Worm (Caenorhabditis elegans) whole organism, early embryonic: ENCODE measurements around the gene R02F11.3.
"Not testable (repeated sequence)": the region's sequence is repeated elsewhere in the genome, so short reads cannot be mapped to it uniquely, and the experiment has no call there.

Source experiments
- B0310.2 ChIP-seq: sonication (generic microtip); optimal IDR thresholded peaks from 2 replicates; lab custom pipeline; 2016; ENCODE audit warnings: mild to moderate bottlenecking, missing genetic modification characterization, missing compliant biosample characterization
- F13C5.2 ChIP-seq: sonication (generic microtip); optimal IDR thresholded peaks from 2 replicates; lab custom pipeline; 2017; ENCODE audit warnings: mild to moderate bottlenecking, missing genetic modification characterization, inconsistent platforms, missing compliant biosample characterization
- aly-1 ChIP-seq: sonication (generic microtip); optimal IDR thresholded peaks from 2 replicates; lab custom pipeline; 2016; ENCODE audit warnings: missing genetic modification characterization, missing compliant biosample characterization
- ama-1 ChIP-seq: fragments of 150-350 bp; optimal IDR thresholded peaks from 2 replicates; lab custom pipeline; 2014
- ceh-13 ChIP-seq: fragments of 200-800 bp; sonication (Bioruptor generic); optimal IDR thresholded peaks from 2 replicates; lab custom pipeline; 2018; ENCODE audit warnings: mild to moderate bottlenecking, missing genetic modification characterization, missing compliant biosample characterization
- ceh-36 ChIP-seq: sonication (generic microtip); optimal IDR thresholded peaks from 2 replicates; lab custom pipeline; 2016; ENCODE audit warnings: missing genetic modification characterization, inconsistent platforms, missing compliant biosample characterization
- ets-7 ChIP-seq: sonication (generic microtip); optimal IDR thresholded peaks from 2 replicates; lab custom pipeline; 2016; ENCODE audit warnings: missing genotype, missing genetic modification characterization, missing compliant biosample characterization
- flt-1 ChIP-seq: fragments of 200-800 bp; sonication (Bioruptor generic); IDR thresholded peaks from 2 replicates; pipeline ENCODE4 v1.3.6; 2022; ENCODE audit warnings: missing genetic modification characterization, missing compliant biosample characterization
- hmbx-1 ChIP-seq: sonication (generic microtip); optimal IDR thresholded peaks from 2 replicates; lab custom pipeline; 2016; ENCODE audit warnings: mild to moderate bottlenecking, missing genetic modification characterization, missing compliant biosample characterization
- hmg-4 ChIP-seq: fragments of 200-800 bp; sonication (Bioruptor generic); optimal IDR thresholded peaks from 2 replicates; lab custom pipeline; 2018; ENCODE audit warnings: mild to moderate bottlenecking, missing genetic modification characterization, missing compliant biosample characterization
- hnd-1 ChIP-seq: sonication (generic microtip); optimal IDR thresholded peaks from 2 replicates; lab custom pipeline; 2016; ENCODE audit warnings: missing genetic modification characterization, missing compliant biosample characterization
- pes-1 ChIP-seq: fragments of 200-800 bp; sonication (Bioruptor generic); IDR thresholded peaks from 2 replicates; pipeline ENCODE4 v1.3.6; 2022; ENCODE audit warnings: missing genetic modification reagents, missing genetic modification characterization, missing compliant biosample characterization
- scrt-1 ChIP-seq: fragments of 200-800 bp; sonication (Bioruptor generic); IDR thresholded peaks from 2 replicates; pipeline ENCODE4 v1.3.6; 2022; ENCODE audit warnings: missing genetic modification characterization, missing compliant biosample characterization
- sea-1 ChIP-seq: fragments of 200-800 bp; sonication (Bioruptor generic); conservative IDR thresholded peaks from 2 replicates; pipeline ENCODE4 v1.3.6; 2022; ENCODE audit warnings: missing genetic modification characterization, missing compliant biosample characterization
- tbx-11 ChIP-seq: fragments of 200-800 bp; sonication (Bioruptor generic); IDR thresholded peaks from 2 replicates; pipeline ENCODE4 v1.3.6; 2022; ENCODE audit warnings: missing genetic modification characterization, missing compliant biosample characterization
- tbx-37 ChIP-seq: fragments of 200-800 bp; sonication (Bioruptor generic); conservative IDR thresholded peaks from 2 replicates; pipeline ENCODE4 v1.3.6; 2022; ENCODE audit warnings: missing genetic modification reagents, missing genetic modification characterization, missing compliant biosample characterization
- tra-4 ChIP-seq: sonication (generic microtip); optimal IDR thresholded peaks from 2 replicates; lab custom pipeline; 2017; ENCODE audit warnings: missing genetic modification characterization, missing compliant biosample characterization

Gene R02F11.3

DNA sequence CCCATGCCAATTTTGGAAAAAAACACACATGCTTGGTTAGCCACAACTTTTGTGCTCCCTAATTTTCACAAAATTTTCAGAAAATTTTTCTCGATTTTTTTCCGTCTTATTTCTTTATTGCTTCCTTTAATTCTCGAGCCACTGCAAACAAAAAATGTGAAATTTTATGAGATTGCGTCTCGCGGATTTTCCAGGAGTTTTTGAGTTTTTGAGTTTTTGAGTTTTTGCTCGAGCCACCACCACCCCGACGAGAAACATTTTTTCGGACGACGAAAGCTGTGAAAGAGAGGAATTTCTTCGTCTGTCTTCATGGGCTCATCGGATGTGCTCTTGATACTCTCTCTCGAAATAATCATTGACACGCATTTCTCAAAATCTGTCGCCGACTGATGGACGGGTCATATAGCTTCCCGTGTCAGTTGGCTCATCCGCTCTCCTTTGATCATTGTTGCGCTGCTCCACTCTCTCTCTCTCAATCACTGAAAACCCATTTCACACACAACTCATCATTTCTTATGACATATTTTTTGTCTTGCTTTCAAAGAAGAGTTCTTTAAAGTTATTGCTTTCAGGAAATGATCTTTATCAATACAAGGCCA, 28.3 kb downstream of the R02F11.3 start, which contains the start of gene C18G1.1:
Gene C18G1.1 (plus strand): TSS at position 573 of the 599 bp plus-strand sequence.
- TF ChIP-seq flt-1 (no peak), hmbx-1 (tag; lab: Kevin White, UChicago) (no peak), ama-1 (no peak), tbx-11 (GFP tag; lab: Robert Waterston, UW) (no peak), F13C5.2 (tag; lab: Kevin White, UChicago) (no peak), sea-1 (no peak), ets-7 (no peak), tbx-37 (GFP tag; lab: Robert Waterston, UW) (no peak), scrt-1 (GFP tag; lab: Robert Waterston, UW) (no peak), hnd-1 (tag; lab: Kevin White, UChicago) (no peak), ceh-36 (tag; lab: Kevin White, UChicago) (no peak), ceh-13 (GFP tag; lab: Kevin White, UChicago) (no peak), aly-1 (tag; lab: Kevin White, UChicago) (no peak), tra-4 (no peak), hmg-4 (GFP tag; lab: Kevin White, UChicago) (no peak), pes-1 (no peak), B0310.2 (tag; lab: Kevin White, UChicago) (no peak)

DNA sequence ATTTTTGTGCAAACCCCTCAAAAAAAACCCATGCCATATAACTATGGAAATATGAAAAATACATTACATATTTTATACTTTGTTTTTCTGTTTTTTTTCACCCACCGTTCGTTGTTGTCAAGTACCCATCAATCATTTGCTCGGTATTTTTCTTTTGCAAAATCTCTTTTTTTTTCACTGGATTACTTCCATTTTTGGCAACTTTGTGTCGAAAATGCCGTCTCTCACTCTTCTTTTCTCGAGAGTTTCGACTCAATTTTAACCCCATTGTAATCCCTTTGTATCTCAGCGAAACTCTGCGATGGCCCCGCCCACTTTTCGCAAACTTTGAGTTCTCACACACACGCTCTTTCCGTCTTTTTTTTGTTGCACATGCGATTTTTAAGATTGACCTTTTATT, 30.6 kb downstream of the R02F11.3 start:
- TF ChIP-seq sea-1 (no peak), tbx-11 (GFP tag; lab: Robert Waterston, UW) (no peak), aly-1 (tag; lab: Kevin White, UChicago) (no peak), hmbx-1 (tag; lab: Kevin White, UChicago) (no peak), scrt-1 (GFP tag; lab: Robert Waterston, UW) (no peak), ceh-36 (tag; lab: Kevin White, UChicago) (no peak), ceh-13 (GFP tag; lab: Kevin White, UChicago) (no peak), ets-7 (no peak), hmg-4 (GFP tag; lab: Kevin White, UChicago) (no peak), F13C5.2 (tag; lab: Kevin White, UChicago) (no peak), ama-1 (no peak), B0310.2 (tag; lab: Kevin White, UChicago) (no peak), pes-1 (no peak), tra-4 (no peak), flt-1 (no peak), hnd-1 (tag; lab: Kevin White, UChicago) (no peak), tbx-37 (GFP tag; lab: Robert Waterston, UW) (no peak)

ce11 chrV:4770408-4770947, 35.3 kb downstream of the R02F11.3 start, which contains the start of gene elt-7:
Gene elt-7, plus strand, starts transcription at chrV:4770670.
- no peak for TF ChIP-seq ets-7
- no peak for TF ChIP-seq tbx-37 (GFP tag; lab: Robert Waterston, UW)
- TF ChIP-seq ceh-13 (GFP tag; lab: Kevin White, UChicago) = no peak
- TF ChIP-seq B0310.2 (tag; lab: Kevin White, UChicago) = no peak
- TF ChIP-seq scrt-1 (GFP tag; lab: Robert Waterston, UW) = no peak
- TF ChIP-seq tbx-11 (GFP tag; lab: Robert Waterston, UW) = no peak
- TF ChIP-seq F13C5.2 (tag; lab: Kevin White, UChicago) = no peak
- TF ChIP-seq hmbx-1 (tag; lab: Kevin White, UChicago) = no peak
- no peak for TF ChIP-seq ceh-36 (tag; lab: Kevin White, UChicago)

ce11 chrV:4769633-4770032, 36.1 kb downstream of the R02F11.3 start, which contains the start of gene C18G1.9:
Gene C18G1.9, minus strand, starts transcription at chrV:4769733.
- TF ChIP-seq ama-1 (no peak), pes-1 (no peak), flt-1 (no peak), ets-7 (no peak), scrt-1 (GFP tag; lab: Robert Waterston, UW) (no peak), tra-4 (no peak), tbx-37 (GFP tag; lab: Robert Waterston, UW) (no peak), hnd-1 (tag; lab: Kevin White, UChicago) (no peak), hmg-4 (GFP tag; lab: Kevin White, UChicago) (no peak), ceh-13 (GFP tag; lab: Kevin White, UChicago) (no peak), F13C5.2 (tag; lab: Kevin White, UChicago) (no peak), ceh-36 (tag; lab: Kevin White, UChicago) (no peak), tbx-11 (GFP tag; lab: Robert Waterston, UW) (no peak), aly-1 (tag; lab: Kevin White, UChicago) (no peak), sea-1 (no peak), B0310.2 (tag; lab: Kevin White, UChicago) (no peak), hmbx-1 (tag; lab: Kevin White, UChicago) (no peak)

ce11 chrV:4766501-4766900, 39.2 kb downstream of the R02F11.3 start, which contains the start of gene C18G1.8:
Gene C18G1.8, minus strand, starts transcription at chrV:4766601.
- TF ChIP-seq ceh-36 (tag; lab: Kevin White, UChicago) (no peak), pes-1 (no peak), hmg-4 (GFP tag; lab: Kevin White, UChicago) (no peak), hnd-1 (tag; lab: Kevin White, UChicago) (no peak), sea-1 (no peak)

- not testable (repeated sequence) for TF ChIP-seq tbx-37 (GFP tag; lab: Robert Waterston, UW); ceh-13 (GFP tag; lab: Kevin White, UChicago); hmg-4 (GFP tag; lab: Kevin White, UChicago)
Measured at ce11 chrV:4760674-4761073, 45.1 kb downstream of the R02F11.3 start, which contains the start of gene bgnt-1.4. Gene bgnt-1.4, plus strand, starts transcription at chrV:4760974.

DNA sequence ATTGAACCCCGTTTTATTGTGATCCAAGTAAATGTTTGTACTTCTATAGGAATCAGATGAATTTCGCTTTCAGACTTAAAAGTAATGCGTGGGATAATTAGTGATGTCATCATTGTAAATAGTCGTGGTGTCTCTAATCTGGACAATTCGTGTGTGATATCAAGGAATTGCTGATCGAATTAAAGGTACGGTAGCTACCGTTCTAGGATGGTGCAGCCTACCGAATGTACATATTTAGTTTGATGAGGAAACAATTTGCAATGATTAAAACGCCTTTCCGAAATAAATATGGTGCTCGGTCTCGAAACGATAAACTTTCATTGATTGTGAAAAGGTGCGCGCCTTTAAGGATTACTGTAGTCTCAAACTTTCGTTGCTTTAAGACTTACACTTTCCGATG, 47.2 kb downstream of the R02F11.3 start:
- TF ChIP-seq tra-4 = no peak
- no peak for TF ChIP-seq flt-1
